Worm (Caenorhabditis elegans): Measurements from ENCODE around the gene Y105C5B.1413.

The Y105C5B.1413 gene

ce11 chrIV:16186008-16186407 lies 1.6 kb upstream of the Y105C5B.1413 start:
- TF ChIP-seq ces-1 (GFP tag; optimal IDR thresholded peaks at IDR 0.05) (no peak), fkh-10 (GFP tag; optimal IDR thresholded peaks at IDR 0.05) (no peak), nhr-76 (tag; optimal IDR thresholded peaks at IDR 0.05) (no peak), hpl-2 (GFP tag; optimal IDR thresholded peaks at IDR 0.05) (no peak), nhr-237 (tag; optimal IDR thresholded peaks at IDR 0.05) (no peak), aly-2 (tag; optimal IDR thresholded peaks at IDR 0.05) (no peak), alr-1 (tag; optimal IDR thresholded peaks at IDR 0.05; ENCODE audit: borderline replicate concordance) (no peak), lir-3 (tag; optimal IDR thresholded peaks at IDR 0.05; ENCODE audit: poor library complexity) (no peak), fkh-8 (tag; optimal IDR thresholded peaks at IDR 0.05) (no peak), C16A3.4 (tag; optimal IDR thresholded peaks at IDR 0.05) (no peak), egl-27 (tag; optimal IDR thresholded peaks at IDR 0.05) (no peak), aha-1 (tag; optimal IDR thresholded peaks at IDR 0.05) (no peak), nhr-12 (tag; optimal IDR thresholded peaks at IDR 0.05) (no peak), pqm-1 (tag; optimal IDR thresholded peaks at IDR 0.05) (no peak), elt-3 (tag; optimal IDR thresholded peaks at IDR 0.05) (no peak), ceh-88 (GFP tag; IDR thresholded peaks at IDR 0.05) (no peak), mdl-1 (tag; optimal IDR thresholded peaks at IDR 0.05) (no peak), grh-1 (GFP tag; IDR thresholded peaks at IDR 0.05) (no peak)

- peak; percentile 61 for TF ChIP-seq nhr-47 (tag; optimal IDR thresholded peaks at IDR 0.05)
- TF ChIP-seq snu-23 (GFP tag; optimal IDR thresholded peaks at IDR 0.05), result peak; percentile 73
- TF ChIP-seq nhr-19 (GFP tag; conservative IDR thresholded peaks at IDR 0.05), result peak; percentile 85
- TF ChIP-seq hpl-2 (GFP tag; optimal IDR thresholded peaks at IDR 0.05), result peak; percentile 62
- peak; percentile 21 for TF ChIP-seq unc-130 (tag; optimal IDR thresholded peaks at IDR 0.05)
- TF ChIP-seq efl-1 (optimal IDR thresholded peaks at IDR 0.05), result peak; percentile 15 to 24
- peak in 1 of 2 experiments; percentile 94 for TF ChIP-seq efl-1 (GFP tag; optimal IDR thresholded peaks at IDR 0.05 in 1 of 2)
- peak; percentile 41 for TF ChIP-seq swsn-7 (tag; optimal IDR thresholded peaks at IDR 0.05)
- peak; percentile 77 for TF ChIP-seq blmp-1 (tag; optimal IDR thresholded peaks at IDR 0.05)
- peak; percentile 30 for TF ChIP-seq mep-1 (tag; optimal IDR thresholded peaks at IDR 0.05)
- TF ChIP-seq lin-14 (GFP tag; optimal IDR thresholded peaks at IDR 0.05), result peak; percentile 92
- TF ChIP-seq nhr-84 (tag; optimal IDR thresholded peaks at IDR 0.05), result no peak
- peak in 2 of 3 experiments; percentile 7 to 20 for TF ChIP-seq ceh-82 (tag; optimal IDR thresholded peaks at IDR 0.05)
- no peak for TF ChIP-seq alr-1 (tag; optimal IDR thresholded peaks at IDR 0.05; ENCODE audit: borderline replicate concordance)
- TF ChIP-seq mdl-1 (tag; optimal IDR thresholded peaks at IDR 0.05), result peak in 1 of 2 experiments; percentile 77
- peak; percentile 62 to 96 (median 91) for TF ChIP-seq elt-3 (tag; optimal IDR thresholded peaks at IDR 0.05)
- peak; percentile 50 for TF ChIP-seq C16A3.4 (tag; optimal IDR thresholded peaks at IDR 0.05)
- TF ChIP-seq nhr-237 (tag; optimal IDR thresholded peaks at IDR 0.05), result peak; percentile 47
- peak; percentile 97 for TF ChIP-seq elt-2 (tag; optimal IDR thresholded peaks at IDR 0.05)
- TF ChIP-seq nhr-71 (tag; optimal IDR thresholded peaks at IDR 0.05), result peak; percentile 92
- TF ChIP-seq jun-1 (tag; optimal IDR thresholded peaks at IDR 0.05), result peak; percentile 67
- TF ChIP-seq nhr-20 (tag; optimal IDR thresholded peaks at IDR 0.05), result peak; percentile 97
- TF ChIP-seq egl-27 (tag; optimal IDR thresholded peaks at IDR 0.05), result no peak
- peak; percentile 99 for TF ChIP-seq nhr-85 (tag)
- peak; percentile 91 for TF ChIP-seq snpc-4 (tag; optimal IDR thresholded peaks at IDR 0.05)
- peak in 1 of 3 experiments; percentile 12 for TF ChIP-seq dpl-1 (GFP tag; optimal IDR thresholded peaks at IDR 0.05)
- peak; percentile 66 for TF ChIP-seq nhr-77 (tag; optimal IDR thresholded peaks at IDR 0.05)
- TF ChIP-seq lsy-2 (tag; optimal IDR thresholded peaks at IDR 0.05), result peak; percentile 48 to 66
- no peak for TF ChIP-seq lin-15B (tag; optimal IDR thresholded peaks at IDR 0.05)
- peak; percentile 88 for TF ChIP-seq nhr-90 (tag; optimal IDR thresholded peaks at IDR 0.05; ENCODE audit: poor library complexity)
- peak; percentile 37 for TF ChIP-seq xbp-1 (tag; optimal IDR thresholded peaks at IDR 0.05)
- peak; percentile 49 for TF ChIP-seq ztf-4 (tag; optimal IDR thresholded peaks at IDR 0.05)
- TF ChIP-seq lin-35 (GFP tag; optimal IDR thresholded peaks at IDR 0.05), result peak in 1 of 2 experiments; percentile 68
- TF ChIP-seq F16B12.6 (tag; optimal IDR thresholded peaks at IDR 0.05), result no peak
- no peak for TF ChIP-seq unc-62 (GFP tag; optimal IDR thresholded peaks at IDR 0.05)
- TF ChIP-seq tbx-2 (tag; optimal IDR thresholded peaks at IDR 0.05), result peak; percentile 77
- TF ChIP-seq sup-37 (GFP tag; optimal IDR thresholded peaks at IDR 0.05), result no peak
- peak; percentile 50 for TF ChIP-seq pag-3 (tag; optimal IDR thresholded peaks at IDR 0.05; ENCODE audit: borderline replicate concordance, insufficient read depth)
- no peak for TF ChIP-seq egl-13 (tag; optimal IDR thresholded peaks at IDR 0.05)
- no peak for TF ChIP-seq nhr-76 (tag; optimal IDR thresholded peaks at IDR 0.05)
Measured at ce11 chrIV:16180898-16181482, 3.4 kb downstream of the Y105C5B.1413 start.
